Worm (Caenorhabditis elegans): ENCODE data around the gene mab-9.

DNA sequence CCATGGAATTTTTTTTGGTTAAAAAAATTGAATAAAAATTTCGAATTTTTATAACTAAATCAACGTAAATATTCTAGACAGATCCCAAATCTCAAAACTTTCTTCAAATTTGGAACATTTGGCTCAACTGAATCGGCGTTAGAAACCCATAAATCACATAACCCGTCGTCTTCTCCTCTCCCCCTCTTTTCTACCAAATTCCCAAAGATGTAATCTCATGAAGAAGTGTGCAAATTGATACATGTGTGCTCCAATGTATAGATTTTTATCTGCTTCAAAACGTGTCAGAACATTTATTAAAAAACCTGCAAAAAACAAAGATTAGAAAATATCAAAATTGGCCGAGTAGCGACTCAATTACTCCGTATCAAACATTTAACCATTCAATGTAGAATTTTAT lies 3.2 kb upstream of the mab-9 start:
- TF ChIP-seq blmp-1 (tag; optimal IDR thresholded peaks at IDR 0.05; ENCODE audit: insufficient read depth) (no peak), ceh-16 (tag; optimal IDR thresholded peaks at IDR 0.05) (no peak), ztf-11 (tag; optimal IDR thresholded peaks at IDR 0.05) (no peak), nhr-77 (tag; optimal IDR thresholded peaks at IDR 0.05) (no peak), elt-3 (tag; optimal IDR thresholded peaks at IDR 0.05) (no peak), lin-13 (GFP tag; optimal IDR thresholded peaks at IDR 0.05) (no peak), lsy-2 (tag; optimal IDR thresholded peaks at IDR 0.05) (no peak)

Data from whole organism, L2 larva.